Worm (Caenorhabditis elegans): ENCODE data around the gene fbxa-83.
A peak's percentile ranks its signal among the peaks of the same experiment; 100 is the strongest.

Gene fbxa-83

ce11 chrIV:14371639-14372038, 45.5 kb upstream of the fbxa-83 start (continued):
- no peak for TF ChIP-seq F10B5.3 (tag; optimal IDR thresholded peaks at IDR 0.05)
- TF ChIP-seq snpc-1.2 (GFP tag; IDR thresholded peaks at IDR 0.05): no peak
- TF ChIP-seq F49E8.2 (tag; optimal IDR thresholded peaks at IDR 0.05; ENCODE audit: borderline replicate concordance): no peak
- TF ChIP-seq nhr-111 (GFP tag; optimal IDR thresholded peaks at IDR 0.05): no peak
- no peak for TF ChIP-seq daf-16 (GFP tag; optimal IDR thresholded peaks at IDR 0.05)
- no peak for TF ChIP-seq daf-16 (tag; optimal IDR thresholded peaks at IDR 0.05)
- no peak for TF ChIP-seq dmd-8 (GFP tag; IDR thresholded peaks at IDR 0.05)
- TF ChIP-seq rbr-2 (tag; optimal IDR thresholded peaks at IDR 0.05): peak; percentile 71
- TF ChIP-seq ceh-62 (tag; optimal IDR thresholded peaks at IDR 0.05): no peak
- TF ChIP-seq snpc-4 (tag; optimal IDR thresholded peaks at IDR 0.05): no peak
- TF ChIP-seq lin-13 (GFP tag; optimal IDR thresholded peaks at IDR 0.05): no peak
- TF ChIP-seq nhr-28 (tag; optimal IDR thresholded peaks at IDR 0.05): no peak
- TF ChIP-seq ces-1 (GFP tag; optimal IDR thresholded peaks at IDR 0.05): no peak
- TF ChIP-seq ceh-44 (GFP tag; IDR thresholded peaks at IDR 0.05): no peak
- TF ChIP-seq lsy-2 (tag; optimal IDR thresholded peaks at IDR 0.05): peak; percentile 30 to 70
- no peak for TF ChIP-seq dmd-6 (GFP tag; IDR thresholded peaks at IDR 0.05)
- no peak for TF ChIP-seq daf-8 (GFP tag; IDR thresholded peaks at IDR 0.05)
- no peak for TF ChIP-seq lin-15B (tag; optimal IDR thresholded peaks at IDR 0.05)
- no peak for TF ChIP-seq R02D3.7 (tag; optimal IDR thresholded peaks at IDR 0.05)
- no peak for TF ChIP-seq dve-1 (tag; optimal IDR thresholded peaks at IDR 0.05; ENCODE audit: insufficient read depth)
- no peak for TF ChIP-seq zip-2 (tag; optimal IDR thresholded peaks at IDR 0.05)
- TF ChIP-seq mep-1 (tag; optimal IDR thresholded peaks at IDR 0.05): peak; percentile 56
- no peak for TF ChIP-seq mxl-2 (GFP tag; conservative IDR thresholded peaks at IDR 0.05)
- no peak for TF ChIP-seq nhr-237 (tag; optimal IDR thresholded peaks at IDR 0.05)
- TF ChIP-seq dpl-1 (GFP tag; optimal IDR thresholded peaks at IDR 0.05): peak; percentile 3
- TF ChIP-seq unc-39 (tag; optimal IDR thresholded peaks at IDR 0.05): no peak
- TF ChIP-seq nhr-10 (tag; optimal IDR thresholded peaks at IDR 0.05): no peak
- TF ChIP-seq unc-62 (GFP tag; optimal IDR thresholded peaks at IDR 0.05 in 1 of 2): no peak
- no peak for TF ChIP-seq unc-62 (tag; optimal IDR thresholded peaks at IDR 0.05)
- TF ChIP-seq F37D6.2 (tag; optimal IDR thresholded peaks at IDR 0.05): peak; percentile 40
- TF ChIP-seq ceh-28 (tag; optimal IDR thresholded peaks at IDR 0.05): peak; percentile 15
- TF ChIP-seq daf-12 (tag; optimal IDR thresholded peaks at IDR 0.05): no peak
- TF ChIP-seq madf-9 (GFP tag; conservative IDR thresholded peaks at IDR 0.05): no peak; the same call in 1 of the 2 replicates
- peak; percentile 64; the same call in 1 of the 2 replicates for TF ChIP-seq hmg-1.1 (GFP tag; IDR thresholded peaks at IDR 0.05)
- peak; percentile 27 for TF ChIP-seq nhr-11 (tag; optimal IDR thresholded peaks at IDR 0.05)
- TF ChIP-seq hif-1 (tag; optimal IDR thresholded peaks at IDR 0.05): no peak
- TF ChIP-seq cey-2 (tag; optimal IDR thresholded peaks at IDR 0.05; ENCODE audit: borderline replicate concordance, insufficient read depth): no peak

ce11 chrIV:14365837-14366378, 39.7 kb upstream of the fbxa-83 start:
- TF ChIP-seq dmd-9 (GFP tag; IDR thresholded peaks at IDR 0.05) (no peak), unc-62 (GFP tag; optimal IDR thresholded peaks at IDR 0.05 in 1 of 2) (peak in 1 of 2 experiments; percentile 93), unc-62 (tag; optimal IDR thresholded peaks at IDR 0.05) (no peak), aha-1 (tag) (peak; percentile 66)

- TF ChIP-seq egl-43 (GFP tag; IDR thresholded peaks at IDR 0.05) (no peak), nhr-48 (tag; optimal IDR thresholded peaks at IDR 0.05) (no peak), snpc-4 (tag; optimal IDR thresholded peaks at IDR 0.05) (no peak), aha-1 (tag) (peak; percentile 54), ceh-62 (tag; optimal IDR thresholded peaks at IDR 0.05) (no peak), Y105C5A.15 (GFP tag; IDR thresholded peaks at IDR 0.05) (no peak), Y5F2A.4 (GFP tag; optimal IDR thresholded peaks at IDR 0.05) (no peak), unc-62 (GFP tag; optimal IDR thresholded peaks at IDR 0.05 in 1 of 2) (peak in 1 of 2 experiments; percentile 75), unc-62 (tag; optimal IDR thresholded peaks at IDR 0.05) (no peak), duxl-1 (tag; optimal IDR thresholded peaks at IDR 0.05; ENCODE audit: poor library complexity) (no peak), lin-39 (tag; optimal IDR thresholded peaks at IDR 0.05) (no peak), daf-12 (tag; optimal IDR thresholded peaks at IDR 0.05) (no peak), pqm-1 (tag; optimal IDR thresholded peaks at IDR 0.05) (no peak), aly-2 (tag; optimal IDR thresholded peaks at IDR 0.05) (no peak), spr-3 (GFP tag; optimal IDR thresholded peaks at IDR 0.05) (no peak)
Observed at ce11 chrIV:14361189-14361588, 35.0 kb upstream of the fbxa-83 start, which contains the start of gene ssu-2. Gene ssu-2 (plus strand): TSS chrIV:14361247.

Measured in whole organism, L4 larva.